Fruit fly (Drosophila melanogaster): ENCODE data around the gene CG32755.

The CG32755 gene

DNA sequence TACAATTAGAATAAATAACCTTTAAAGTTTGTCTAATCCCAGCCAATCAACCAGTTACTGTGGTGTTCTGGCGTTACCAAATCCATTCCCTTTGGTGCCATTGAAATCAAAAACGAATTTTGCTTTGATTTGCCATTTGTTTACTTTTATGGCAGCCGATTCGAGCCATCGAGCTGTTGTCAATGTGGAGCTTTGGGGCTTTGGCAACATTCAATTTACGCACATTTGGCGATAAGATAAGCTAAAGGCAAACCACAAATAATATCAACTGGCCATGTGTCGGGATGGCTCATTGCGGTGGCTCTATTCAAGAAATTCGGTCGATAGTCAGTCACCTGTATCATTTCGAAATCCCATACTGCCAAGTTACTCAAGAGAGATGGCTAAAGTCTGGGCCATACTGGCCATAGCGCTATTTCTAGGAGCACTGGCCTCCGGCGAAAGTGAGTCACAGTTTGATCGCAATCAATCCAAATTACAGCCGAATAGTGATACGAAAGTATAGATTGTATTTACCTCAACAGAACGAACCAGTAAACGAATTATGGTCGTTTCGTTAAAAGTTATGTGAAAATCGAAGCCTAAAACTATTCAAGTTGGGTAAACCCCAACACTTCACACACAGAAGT lies 2.1 kb upstream of the CG32755 start, which contains the start of gene CG6041 (continued):
- TF ChIP-seq CG4820 (GFP tag; optimal IDR thresholded peaks at IDR 0.05) (no peak), Adf1 (GFP tag; IDR thresholded peaks at IDR 0.05) (no peak), Bteb2 (GFP tag; optimal IDR thresholded peaks at IDR 0.05) (no peak), nau (GFP tag; optimal IDR thresholded peaks at IDR 0.05) (no peak), dan (GFP tag; IDR thresholded peaks at IDR 0.05) (no peak), kah (GFP tag; optimal IDR thresholded peaks at IDR 0.05) (no peak), crol (GFP tag; IDR thresholded peaks at IDR 0.05) (no peak), exex (tag; optimal IDR thresholded peaks at IDR 0.05) (peak; percentile 91), Sox100B (GFP tag; optimal IDR thresholded peaks at IDR 0.05) (no peak), Dref (GFP tag; IDR thresholded peaks at IDR 0.05) (no peak), CG10366 (GFP tag; IDR thresholded peaks at IDR 0.05) (no peak), jumu (GFP tag; optimal IDR thresholded peaks at IDR 0.05) (no peak), mirr (GFP tag; optimal IDR thresholded peaks at IDR 0.05) (peak; percentile 7), psq (GFP tag; optimal IDR thresholded peaks at IDR 0.05) (no peak), CG8089 (GFP tag; optimal IDR thresholded peaks at IDR 0.05) (no peak), Usf (GFP tag; optimal IDR thresholded peaks at IDR 0.05) (no peak), CG14667 (GFP tag; IDR thresholded peaks at IDR 0.05) (no peak), GATAe (GFP tag; conservative IDR thresholded peaks at IDR 0.05) (0 out of 2 replicates have a peak, but pooled peaks have one; percentile 22), Eip74EF (GFP tag; optimal IDR thresholded peaks at IDR 0.05) (no peak), grn (GFP tag; optimal IDR thresholded peaks at IDR 0.05) (peak; percentile 61), CG3995 (GFP tag; optimal IDR thresholded peaks at IDR 0.05) (peak; percentile 23), CG11695 (GFP tag; IDR thresholded peaks at IDR 0.05) (no peak), B-H2 (GFP tag; optimal IDR thresholded peaks at IDR 0.05) (peak; percentile 15), CG1233 (GFP tag; optimal IDR thresholded peaks at IDR 0.05) (no peak), Sox102F (GFP tag; optimal IDR thresholded peaks at IDR 0.05) (no peak), CG8478 (optimal IDR thresholded peaks at IDR 0.05) (no peak), chinmo (GFP tag; IDR thresholded peaks at IDR 0.05; ENCODE audit: partially characterized antibody) (0 out of 4 replicates have a peak, but pooled peaks have one; percentile 27), CG30431 (GFP tag; optimal IDR thresholded peaks at IDR 0.05) (no peak), CG7839 (tag; optimal IDR thresholded peaks at IDR 0.05) (no peak), CG9797 (GFP tag; optimal IDR thresholded peaks at IDR 0.05) (no peak), sug (tag; optimal IDR thresholded peaks at IDR 0.05) (peak; percentile 46), pnt (GFP tag; optimal IDR thresholded peaks at IDR 0.05) (no peak), ase (GFP tag; IDR thresholded peaks at IDR 0.05) (no peak), CG31388 (GFP tag; optimal IDR thresholded peaks at IDR 0.05) (no peak), CG10565 (GFP tag; optimal IDR thresholded peaks at IDR 0.05) (no peak), btn (GFP tag; optimal IDR thresholded peaks at IDR 0.05) (no peak), Nf-YB (GFP tag; optimal IDR thresholded peaks at IDR 0.05) (no peak), lab (GFP tag; optimal IDR thresholded peaks at IDR 0.05) (peak; percentile 33), CG1832 (GFP tag; optimal IDR thresholded peaks at IDR 0.05) (no peak), Ptx1 (GFP tag; IDR thresholded peaks at IDR 0.05) (no peak)

DNA sequence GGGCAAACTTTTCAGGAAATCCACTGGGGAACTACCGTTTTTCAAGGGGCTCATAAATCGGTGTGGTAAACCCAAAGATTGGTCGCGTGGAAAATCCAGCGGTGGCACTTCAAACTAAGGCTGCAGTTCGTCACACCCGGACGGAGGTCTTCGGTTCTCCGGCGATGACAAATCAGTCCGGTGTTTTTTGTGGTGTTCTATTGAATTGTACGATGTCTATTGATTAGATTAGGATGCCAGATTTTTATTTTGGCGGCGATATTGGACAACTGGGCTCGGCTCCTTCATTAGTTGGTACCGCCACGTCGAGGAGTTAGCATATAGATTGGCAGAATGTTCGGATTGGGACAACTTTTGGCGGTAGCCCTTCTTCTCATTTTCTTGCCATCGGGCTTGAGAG lies 2.2 kb downstream of the CG32755 start, which contains the start of gene CG6048:
TSS of gene CG6048 (plus strand) at position 301 of the 400 bp plus-strand sequence.
- TF ChIP-seq CG12391 (tag; optimal IDR thresholded peaks at IDR 0.05) (no peak), run (tag; optimal IDR thresholded peaks at IDR 0.05) (no peak), exex (tag; optimal IDR thresholded peaks at IDR 0.05) (peak; percentile 21), slou (GFP tag; optimal IDR thresholded peaks at IDR 0.05) (no peak)

Measured in whole organism, embryonic.